Worm (Caenorhabditis elegans): ENCODE measurements around the gene Y43F8B.19.
A peak's percentile ranks its signal among the peaks of the same experiment; 100 is the strongest.

The Y43F8B.19 gene

ce11 chrV:19522551-19523137, 10.5 kb upstream of the Y43F8B.19 start (continued):
- TF ChIP-seq ceh-48 (tag; optimal IDR thresholded peaks at IDR 0.05) (no peak), ceh-2 (tag; optimal IDR thresholded peaks at IDR 0.05) (peak; percentile 43), ama-1 (optimal IDR thresholded peaks at IDR 0.05) (peak; percentile 94)

DNA sequence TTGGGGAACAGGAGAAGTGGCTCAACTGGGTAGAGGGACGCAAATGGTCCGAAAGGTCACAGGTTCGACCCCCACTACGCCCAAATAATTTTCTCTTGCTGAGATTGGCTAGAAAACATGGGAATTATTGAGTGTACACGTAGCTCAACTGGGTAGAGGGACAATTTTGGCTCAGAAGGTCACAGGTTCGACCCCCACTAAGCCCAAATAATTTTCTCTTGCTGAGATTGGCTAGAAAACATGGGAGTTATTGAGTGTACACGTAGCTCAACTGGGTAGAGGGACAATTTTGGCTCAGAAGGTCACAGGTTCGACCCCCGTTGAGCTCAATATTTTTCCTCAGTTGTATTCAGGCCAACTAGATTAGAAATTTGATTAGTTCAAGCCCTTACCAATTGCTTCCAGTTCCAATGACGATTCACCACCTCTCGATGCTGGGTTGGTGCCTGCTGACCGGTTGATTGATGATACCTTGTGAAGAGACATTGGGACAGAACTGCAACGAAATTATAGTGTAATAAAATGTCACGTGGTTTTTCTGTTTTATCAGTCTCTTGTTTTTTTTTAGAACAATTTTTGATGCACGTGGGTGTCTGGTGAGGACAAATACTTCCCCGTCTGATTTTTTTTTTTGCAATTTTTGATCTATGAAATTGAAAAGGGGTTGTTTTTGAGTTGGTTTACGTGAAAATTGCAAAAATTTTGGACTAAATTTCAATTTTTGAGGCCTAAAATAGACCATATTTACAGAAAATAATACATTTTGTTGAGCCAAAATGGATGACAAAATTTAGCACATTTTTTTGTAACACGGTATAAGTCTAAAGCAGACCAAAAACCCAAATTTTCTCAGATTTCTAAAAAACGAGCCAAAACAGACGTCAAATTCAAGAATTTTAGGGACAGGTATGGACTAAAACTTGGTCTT, 9.5 kb upstream of the Y43F8B.19 start:
- TF ChIP-seq elt-2 (tag; optimal IDR thresholded peaks at IDR 0.05) (peak; percentile 22), unc-86 (tag; optimal IDR thresholded peaks at IDR 0.05) (no peak), ztf-16 (tag; optimal IDR thresholded peaks at IDR 0.05) (no peak), ceh-6 (GFP tag; optimal IDR thresholded peaks at IDR 0.05) (peak; percentile 11)

DNA sequence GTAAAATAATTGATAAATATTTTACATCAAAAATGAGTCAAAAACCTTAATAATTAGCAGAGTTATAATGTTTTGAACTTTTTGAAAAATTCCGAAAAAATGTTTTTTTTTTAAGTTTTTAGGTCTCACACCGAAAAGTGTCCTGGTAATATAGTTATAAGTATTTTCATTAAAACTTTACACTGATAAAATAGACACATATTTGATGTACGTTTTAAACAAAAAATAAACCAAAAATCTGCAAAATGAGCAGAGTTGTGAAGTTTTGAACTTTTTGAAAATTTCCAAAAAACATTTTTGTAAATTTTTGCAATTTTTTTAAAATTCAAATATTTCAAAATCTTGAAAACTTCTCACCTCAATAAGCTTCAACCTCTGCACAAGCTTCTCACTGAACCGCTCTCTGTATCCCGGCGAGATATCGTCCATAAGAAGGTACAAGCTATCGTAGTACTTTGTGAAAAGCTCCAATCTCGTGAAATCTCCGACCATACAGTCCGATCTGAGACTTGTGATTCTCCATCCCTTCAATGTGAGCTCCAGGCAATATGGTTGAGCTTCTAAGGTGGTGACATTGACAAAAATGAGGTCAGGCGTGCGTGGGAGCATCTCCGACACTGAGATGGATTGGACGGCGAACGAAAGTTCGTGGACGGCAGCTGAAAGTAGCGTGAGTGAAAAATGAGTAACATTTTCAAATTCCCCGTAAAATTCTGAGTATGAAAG, 8.7 kb upstream of the Y43F8B.19 start:
- TF ChIP-seq ahr-1 (tag; optimal IDR thresholded peaks at IDR 0.05) (no peak), ama-1 (optimal IDR thresholded peaks at IDR 0.05) (peak; percentile 39), nfya-1 (tag; optimal IDR thresholded peaks at IDR 0.05) (no peak)

DNA sequence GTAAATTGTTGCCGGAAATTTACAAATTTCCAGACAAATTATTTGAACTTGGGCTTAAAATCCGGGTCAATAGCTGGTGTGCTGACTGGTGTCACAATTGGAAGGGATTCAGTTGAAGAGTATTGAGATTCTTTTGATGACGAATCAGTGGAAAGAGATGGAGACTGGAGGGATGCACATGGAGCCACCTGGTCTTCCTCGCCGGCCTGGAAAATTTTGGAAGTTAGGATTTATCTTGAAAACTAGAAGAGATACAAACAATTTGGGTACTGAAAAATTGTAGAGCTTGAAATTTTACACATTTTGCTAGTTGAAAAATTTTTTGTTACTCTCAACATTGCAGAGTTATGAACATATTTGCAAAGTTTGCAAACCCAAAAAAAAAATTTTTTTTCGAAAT, 8.0 kb upstream of the Y43F8B.19 start:
- TF ChIP-seq fkh-6 (tag; optimal IDR thresholded peaks at IDR 0.05) = no peak
- TF ChIP-seq ets-4 (tag; optimal IDR thresholded peaks at IDR 0.05) = no peak
- TF ChIP-seq unc-86 (tag; optimal IDR thresholded peaks at IDR 0.05) = no peak
- no peak for TF ChIP-seq dmd-4 (tag; optimal IDR thresholded peaks at IDR 0.05; ENCODE audit: borderline replicate concordance)
- TF ChIP-seq T23F11.4 (GFP tag; optimal IDR thresholded peaks at IDR 0.05) = no peak
- no peak for TF ChIP-seq K09A11.1 (tag; optimal IDR thresholded peaks at IDR 0.05; ENCODE audit: insufficient read depth)
- no peak for TF ChIP-seq eyg-1 (tag; optimal IDR thresholded peaks at IDR 0.05)
- no peak for TF ChIP-seq ceh-24 (tag; optimal IDR thresholded peaks at IDR 0.05)
- no peak for TF ChIP-seq Y22D7AL.16 (tag; optimal IDR thresholded peaks at IDR 0.05)
- TF ChIP-seq ztf-16 (tag; optimal IDR thresholded peaks at IDR 0.05) = no peak
- no peak for TF ChIP-seq sox-2 (GFP tag; IDR thresholded peaks at IDR 0.05)
- TF ChIP-seq pag-3 (tag; optimal IDR thresholded peaks at IDR 0.05; ENCODE audit: borderline replicate concordance) = no peak
- no peak for TF ChIP-seq ceh-9 (tag; optimal IDR thresholded peaks at IDR 0.05)
- TF ChIP-seq ceh-34 (tag; optimal IDR thresholded peaks at IDR 0.05) = no peak
- TF ChIP-seq ceh-48 (tag; optimal IDR thresholded peaks at IDR 0.05) = no peak
- TF ChIP-seq sox-4 (tag; optimal IDR thresholded peaks at IDR 0.05) = no peak
- no peak for TF ChIP-seq K02D7.2 (tag; optimal IDR thresholded peaks at IDR 0.05)
- no peak for TF ChIP-seq rnt-1 (tag; optimal IDR thresholded peaks at IDR 0.05)
- TF ChIP-seq elt-2 (tag; optimal IDR thresholded peaks at IDR 0.05) = no peak
- no peak for TF ChIP-seq pax-1 (tag; optimal IDR thresholded peaks at IDR 0.05)

DNA sequence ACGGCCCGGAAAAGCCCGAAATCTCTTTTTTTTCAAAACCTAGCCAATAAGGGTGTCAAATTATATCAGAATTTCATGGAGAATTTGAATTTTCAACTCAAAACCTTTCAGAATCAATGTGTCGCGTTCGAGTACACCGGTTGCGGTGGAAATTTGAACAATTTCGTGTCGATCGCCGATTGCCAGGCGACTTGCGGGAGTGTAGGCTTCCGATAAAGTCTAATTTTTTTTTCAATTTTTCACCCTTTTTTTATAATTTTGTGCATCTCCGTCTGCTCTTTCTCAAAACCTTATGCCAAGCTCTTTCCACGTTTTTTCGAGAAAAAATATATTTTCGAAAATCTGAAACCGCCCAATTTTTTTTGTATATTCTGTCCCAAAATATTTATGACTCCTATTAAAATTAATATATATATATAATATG, 7.4 kb upstream of the Y43F8B.19 start:
- TF ChIP-seq ets-4 (tag; optimal IDR thresholded peaks at IDR 0.05) (no peak), C38D4.7 (GFP tag; optimal IDR thresholded peaks at IDR 0.05) (no peak), dmd-4 (tag; optimal IDR thresholded peaks at IDR 0.05; ENCODE audit: borderline replicate concordance) (no peak), K02D7.2 (tag; optimal IDR thresholded peaks at IDR 0.05) (no peak), gmeb-2 (tag; optimal IDR thresholded peaks at IDR 0.05) (no peak), ceh-48 (tag; optimal IDR thresholded peaks at IDR 0.05) (no peak), madf-2 (tag; optimal IDR thresholded peaks at IDR 0.05) (no peak), Y22D7AL.16 (tag; optimal IDR thresholded peaks at IDR 0.05) (no peak), nhr-11 (tag; optimal IDR thresholded peaks at IDR 0.05) (no peak), tbx-7 (tag; optimal IDR thresholded peaks at IDR 0.05) (no peak), sdc-2 (tag; optimal IDR thresholded peaks at IDR 0.05) (no peak), hlh-15 (tag; optimal IDR thresholded peaks at IDR 0.05) (no peak), ceh-6 (GFP tag; optimal IDR thresholded peaks at IDR 0.05) (no peak), elt-2 (tag; optimal IDR thresholded peaks at IDR 0.05) (no peak), ama-1 (optimal IDR thresholded peaks at IDR 0.05) (no peak), ceh-22 (tag; optimal IDR thresholded peaks at IDR 0.05) (no peak), ceh-45 (GFP tag; IDR thresholded peaks at IDR 0.05) (no peak), pha-4 (tag; optimal IDR thresholded peaks at IDR 0.05) (no peak), pag-3 (tag; optimal IDR thresholded peaks at IDR 0.05; ENCODE audit: borderline replicate concordance) (no peak), hlh-6 (tag; optimal IDR thresholded peaks at IDR 0.05) (no peak)

Measured in whole organism, late embryonic.